Comparison of ENCODE assay signal across 4 fruit fly cellular contexts in genomic region chr3L:19446394-19447349, dm6.
TF ChIP-seq lines count a peak whose summit lies in the region.

CG33062 (minus strand) TSS chr3L:19446444.
Chd3 (plus strand) TSS chr3L:19447173.

- TF ChIP-seq CTCF in whole organism, embryonic (GFP tag; optimal IDR thresholded peaks at IDR 0.05; lab: Kevin White, UChicago): no peak

TF ChIP-seq in whole organism, embryonic, 481 proteins besides CTCF, POLR2A, EP300 and RAD21 (continues in another document):
- TF ChIP-seq CG17912 (GFP tag; optimal IDR thresholded peaks at IDR 0.05; lab: Kevin White, UChicago): no peak
- TF ChIP-seq shn (GFP tag; optimal IDR thresholded peaks at IDR 0.05; lab: Kevin White, UChicago): no peak
- 0 out of 2 replicates have a peak, but pooled peaks have one; percentile 16 for TF ChIP-seq wor (GFP tag; IDR thresholded peaks at IDR 0.05; lab: Robert Waterston, UW)
- TF ChIP-seq CG3065 (GFP tag; optimal IDR thresholded peaks at IDR 0.05; lab: Kevin White, UChicago): no peak
- peak; percentile 67 for TF ChIP-seq CG16813 (GFP tag; IDR thresholded peaks at IDR 0.05; lab: Robert Waterston, UW; ENCODE audit: partially characterized antibody)
- TF ChIP-seq Aef1 (GFP tag; IDR thresholded peaks at IDR 0.05; lab: Robert Waterston, UW): peak; percentile 17; the same call in 1 of the 3 replicates
- TF ChIP-seq CG1024 (GFP tag; IDR thresholded peaks at IDR 0.05; lab: Robert Waterston, UW): peak; percentile 80
- TF ChIP-seq CG6791 (GFP tag; IDR thresholded peaks at IDR 0.05; lab: Robert Waterston, UW; ENCODE audit: partially characterized antibody): peak; percentile 56; the same call in 1 of the 3 replicates
- no peak for TF ChIP-seq lmd (GFP tag; IDR thresholded peaks at IDR 0.05; lab: Robert Waterston, UW)
- TF ChIP-seq CG30431 (GFP tag; optimal IDR thresholded peaks at IDR 0.05; lab: Kevin White, UChicago): peak; percentile 53
- no peak for TF ChIP-seq sens-2 (GFP tag; IDR thresholded peaks at IDR 0.05; lab: Robert Waterston, UW)
- peak; percentile 48 for TF ChIP-seq CG2678 (tag; optimal IDR thresholded peaks at IDR 0.05; lab: Kevin White, UChicago)
- peak; percentile 21 for TF ChIP-seq Sox102F (GFP tag; optimal IDR thresholded peaks at IDR 0.05; lab: Kevin White, UChicago)
- peak; percentile 63; the same call in 2 of the 3 replicates for TF ChIP-seq Opbp (GFP tag; IDR thresholded peaks at IDR 0.05; lab: Robert Waterston, UW; ENCODE audit: partially characterized antibody)
- TF ChIP-seq CG13424 (tag; optimal IDR thresholded peaks at IDR 0.05; lab: Kevin White, UChicago): peak; percentile 23
- no peak for TF ChIP-seq CG18599 (GFP tag; optimal IDR thresholded peaks at IDR 0.05; lab: Kevin White, UChicago)
- peak; percentile 27; the same call in 2 of the 3 replicates for TF ChIP-seq vnd (GFP tag; IDR thresholded peaks at IDR 0.05; lab: Robert Waterston, UW; ENCODE audit: partially characterized antibody)
- peak; percentile 29 for TF ChIP-seq CG15696 (tag; optimal IDR thresholded peaks at IDR 0.05; lab: Kevin White, UChicago)
- peak; percentile 36 for TF ChIP-seq D19A (tag; optimal IDR thresholded peaks at IDR 0.05; lab: Kevin White, UChicago)
- TF ChIP-seq mld (GFP tag; IDR thresholded peaks at IDR 0.05; lab: Robert Waterston, UW; ENCODE audit: partially characterized antibody): 0 out of 3 replicates have a peak, but pooled peaks have one; percentile 12

TF ChIP-seq in whole organism, prepupa, 60 proteins besides CTCF, POLR2A, EP300 and RAD21 (continues in another document):
- TF ChIP-seq Sox15 (GFP tag; optimal IDR thresholded peaks at IDR 0.05; lab: Kevin White, UChicago) (peak; percentile 8), CG6854 (GFP tag; optimal IDR thresholded peaks at IDR 0.05; lab: Kevin White, UChicago) (no peak), CG11762 (GFP tag; optimal IDR thresholded peaks at IDR 0.05; lab: Kevin White, UChicago; ENCODE audit: insufficient read depth) (no peak), CG3919 (GFP tag; optimal IDR thresholded peaks at IDR 0.05; lab: Kevin White, UChicago) (no peak), CG6163 (GFP tag; IDR thresholded peaks at IDR 0.05; lab: Robert Waterston, UW) (0 out of 3 replicates have a peak, but pooled peaks have one; percentile 9), OdsH (GFP tag; optimal IDR thresholded peaks at IDR 0.05; lab: Kevin White, UChicago) (peak; percentile 10), cyc (GFP tag; optimal IDR thresholded peaks at IDR 0.05; lab: Kevin White, UChicago) (no peak), CG8119 (GFP tag; IDR thresholded peaks at IDR 0.05; lab: Robert Waterston, UW) (no peak), CG34406 (GFP tag; optimal IDR thresholded peaks at IDR 0.05; lab: Kevin White, UChicago) (no peak), Hr39 (GFP tag; optimal IDR thresholded peaks at IDR 0.05; lab: Kevin White, UChicago) (peak; percentile 20), CG1621 (tag; optimal IDR thresholded peaks at IDR 0.05; lab: Kevin White, UChicago) (no peak), CG10631 (GFP tag; optimal IDR thresholded peaks at IDR 0.05; lab: Kevin White, UChicago) (peak; percentile 37), Lpt (GFP tag; optimal IDR thresholded peaks at IDR 0.05; lab: Kevin White, UChicago) (no peak), CG15336 (GFP tag; IDR thresholded peaks at IDR 0.05; lab: Robert Waterston, UW) (no peak), Eip78C (GFP tag; lab: Kevin White, UChicago) (peak; percentile 37), CG16779 (tag; optimal IDR thresholded peaks at IDR 0.05; lab: Kevin White, UChicago) (no peak), lz (GFP tag; optimal IDR thresholded peaks at IDR 0.05; lab: Kevin White, UChicago) (no peak), Ets96B (tag; optimal IDR thresholded peaks at IDR 0.05; lab: Kevin White, UChicago) (no peak), CG9139 (GFP tag; optimal IDR thresholded peaks at IDR 0.05; lab: Kevin White, UChicago) (no peak), Hr38 (GFP tag; optimal IDR thresholded peaks at IDR 0.05; lab: Kevin White, UChicago) (no peak), Ets21C (GFP tag; optimal IDR thresholded peaks at IDR 0.05; lab: Kevin White, UChicago) (no peak), Gug (GFP tag; IDR thresholded peaks at IDR 0.05; lab: Robert Waterston, UW) (no peak), acj6 (GFP tag; optimal IDR thresholded peaks at IDR 0.05; lab: Kevin White, UChicago) (peak; percentile 6), fkh (GFP tag; optimal IDR thresholded peaks at IDR 0.05; lab: Kevin White, UChicago) (peak; percentile 45)

TF ChIP-seq in whole organism, pupa, 21 proteins besides CTCF, POLR2A, EP300 and RAD21:
- TF ChIP-seq CG14655 (GFP tag; optimal IDR thresholded peaks at IDR 0.05; lab: Kevin White, UChicago): peak; percentile 40
- TF ChIP-seq D1 (tag; optimal IDR thresholded peaks at IDR 0.05; lab: Kevin White, UChicago): no peak
- TF ChIP-seq CG8159 (tag; optimal IDR thresholded peaks at IDR 0.05; lab: Kevin White, UChicago): peak; percentile 29
TF ChIP-seq in whole organism, pupa: peak in this region for 2.

TF ChIP-seq in whole organism, wandering third instar larva, 38 proteins besides CTCF, POLR2A, EP300 and RAD21:
- TF ChIP-seq Vsx2 (GFP tag; optimal IDR thresholded peaks at IDR 0.05; lab: Kevin White, UChicago; ENCODE audit: partially characterized antibody): no peak
- TF ChIP-seq N (GFP tag; optimal IDR thresholded peaks at IDR 0.05; lab: Kevin White, UChicago): peak; percentile 26
- TF ChIP-seq HLH106 (tag; optimal IDR thresholded peaks at IDR 0.05; lab: Kevin White, UChicago): peak; percentile 9
- no peak for TF ChIP-seq dsf (GFP tag; optimal IDR thresholded peaks at IDR 0.05; lab: Kevin White, UChicago; ENCODE audit: borderline replicate concordance)
- TF ChIP-seq dmrt93B (GFP tag; optimal IDR thresholded peaks at IDR 0.05; lab: Kevin White, UChicago): peak; percentile 21
TF ChIP-seq in whole organism, wandering third instar larva: peak in this region for 3.

Comparison
In these comparisons a context has a peak if more than half of its experiments do, and no peak if none do; other contexts are left out.
1. Of the 7 proteins assayed by ChIP-seq in both whole organism, embryonic and whole organism, prepupa: peak only in whole organism, embryonic: Gug and Sox102F; only in whole organism, prepupa: Hr39; in both: none; in neither: 4.